Worm (Caenorhabditis elegans) whole organism, L3 larva: ENCODE data around the gene C14F11.4.
A peak's percentile ranks its signal among the peaks of the same experiment; 100 is the strongest.

Experiments
- aly-2 ChIP-seq: fragments of 150-350 bp; optimal IDR thresholded peaks from 2 replicates; lab custom pipeline; 2014; ENCODE audit warnings: missing biosample characterization, missing genetic modification characterization
- ama-1 ChIP-seq: fragments of 150-350 bp; optimal IDR thresholded peaks from 2 replicates; lab custom pipeline; 2018
- daf-12 ChIP-seq: fragments of 150-350 bp; optimal IDR thresholded peaks from 2 replicates; lab custom pipeline; 2014; ENCODE audit warnings: missing biosample characterization, missing genetic modification reagents, missing genetic modification characterization
- egl-27 ChIP-seq: sonication (generic microtip); optimal IDR thresholded peaks from 4 replicates; lab custom pipeline; 2017; ENCODE audit warnings: missing biosample characterization, missing genetic modification reagents, missing genetic modification characterization
- egl-5 ChIP-seq: fragments of 150-350 bp; optimal IDR thresholded peaks from 2 replicates; lab custom pipeline; 2017; ENCODE audit warnings: missing biosample characterization, missing genetic modification reagents, missing genetic modification characterization, inconsistent platforms
- elt-1 ChIP-seq: fragments of 150-350 bp; optimal IDR thresholded peaks from 2 replicates; lab custom pipeline; 2014; ENCODE audit warnings: missing biosample characterization, missing genetic modification characterization
- elt-2 ChIP-seq: sonication (generic microtip); optimal IDR thresholded peaks from 2 replicates; lab custom pipeline; 2016; ENCODE audit warnings: missing genetic modification reagents, mild to moderate bottlenecking, missing genetic modification characterization, missing compliant biosample characterization
- elt-3 ChIP-seq, 3 experiments: fragments of 150-350 bp in 1 of 3; sonication (generic microtip) in 2 of 3; optimal IDR thresholded peaks; 2 replicates in 2 of 3; 4 replicates in 1 of 3; lab custom pipeline; 2014 to 2017; ENCODE audit warnings: missing biosample characterization in 3 of 3, missing genetic modification characterization in 3 of 3
- eor-1 ChIP-seq, 2 experiments: fragments of 150-350 bp; optimal IDR thresholded peaks; 2 replicates each; lab custom pipeline; 2014 to 2018; ENCODE audit warnings: missing biosample characterization in 2 of 2, missing genetic modification characterization in 2 of 2
- fos-1 ChIP-seq: fragments of 150-350 bp; optimal IDR thresholded peaks from 2 replicates; lab custom pipeline; 2014; ENCODE audit warnings: missing biosample characterization, missing genetic modification characterization
- jun-1 ChIP-seq: fragments of 150-350 bp; optimal IDR thresholded peaks from 2 replicates; lab custom pipeline; 2014; ENCODE audit warnings: missing biosample characterization, missing genetic modification reagents, missing genetic modification characterization
- lsy-12 ChIP-seq: sonication (generic microtip); optimal IDR thresholded peaks from 2 replicates; lab custom pipeline; 2016; ENCODE audit warnings: mild to moderate bottlenecking, missing genetic modification characterization, missing compliant biosample characterization
- mdl-1 ChIP-seq: fragments of 150-350 bp; optimal IDR thresholded peaks from 2 replicates; lab custom pipeline; 2014; ENCODE audit warnings: missing biosample characterization, missing genetic modification characterization
- mml-1 ChIP-seq: fragments of 150-350 bp; sonication (generic microtip); optimal IDR thresholded peaks from 3 replicates; lab custom pipeline; 2014; ENCODE audit warnings: missing biosample characterization, missing genetic modification characterization
- nfya-1 ChIP-seq: sonication (generic microtip); optimal IDR thresholded peaks from 2 replicates; lab custom pipeline; 2017; ENCODE audit warnings: missing genetic modification characterization, mild to moderate bottlenecking, missing compliant biosample characterization, antibody characterized with exemption, moderate library complexity; ENCODE audit not compliant: insufficient read depth
- nhr-11 ChIP-seq: fragments of 150-350 bp; optimal IDR thresholded peaks from 2 replicates; lab custom pipeline; 2014; ENCODE audit warnings: missing biosample characterization, missing genetic modification characterization
- nhr-23 ChIP-seq: fragments of 150-350 bp; optimal IDR thresholded peaks from 2 replicates; lab custom pipeline; 2014; ENCODE audit warnings: missing biosample characterization, missing genetic modification reagents, missing genetic modification characterization
- nhr-237 ChIP-seq: fragments of 150-350 bp; optimal IDR thresholded peaks from 2 replicates; lab custom pipeline; 2014; ENCODE audit warnings: missing biosample characterization, missing genetic modification characterization
- nhr-25 ChIP-seq: sonication (generic microtip); optimal IDR thresholded peaks from 2 replicates; lab custom pipeline; 2017; ENCODE audit warnings: missing biosample characterization, missing genetic modification characterization
- nhr-28 ChIP-seq: fragments of 150-350 bp; optimal IDR thresholded peaks from 2 replicates; lab custom pipeline; 2014; ENCODE audit warnings: missing biosample characterization, missing genetic modification characterization
- nhr-43 ChIP-seq: sonication (generic microtip); optimal IDR thresholded peaks from 2 replicates; lab custom pipeline; 2016; ENCODE audit warnings: mild to moderate bottlenecking, missing genetic modification characterization, missing compliant biosample characterization; ENCODE audit not compliant: poor library complexity, severe bottlenecking
- nhr-76 ChIP-seq: fragments of 150-350 bp; sonication (generic microtip); optimal IDR thresholded peaks from 5 replicates; lab custom pipeline; 2014; ENCODE audit warnings: missing biosample characterization, missing genetic modification characterization
- nhr-77 ChIP-seq: fragments of 150-350 bp; optimal IDR thresholded peaks from 2 replicates; lab custom pipeline; 2014; ENCODE audit warnings: missing biosample characterization, missing genetic modification characterization
- pha-4 ChIP-seq: fragments of 150-350 bp; optimal IDR thresholded peaks from 2 replicates; lab custom pipeline; 2014; ENCODE audit warnings: missing biosample characterization, missing genetic modification reagents, missing genetic modification characterization
- pqm-1 ChIP-seq: fragments of 150-350 bp; optimal IDR thresholded peaks from 2 replicates; lab custom pipeline; 2017; ENCODE audit warnings: missing biosample characterization, missing genetic modification characterization, inconsistent platforms
- sea-2 ChIP-seq: fragments of 150-350 bp; sonication (generic microtip); optimal IDR thresholded peaks from 4 replicates; lab custom pipeline; 2014; ENCODE audit warnings: missing biosample characterization, missing genetic modification reagents, missing genetic modification characterization
- skn-1 ChIP-seq: fragments of 150-350 bp; optimal IDR thresholded peaks from 2 replicates; lab custom pipeline; 2014; ENCODE audit warnings: missing biosample characterization, missing genetic modification characterization
- tbx-2 ChIP-seq: sonication (generic microtip); optimal IDR thresholded peaks from 2 replicates; lab custom pipeline; 2016; ENCODE audit warnings: mild to moderate bottlenecking, missing genetic modification characterization, missing compliant biosample characterization
- zag-1 ChIP-seq: fragments of 150-350 bp; optimal IDR thresholded peaks from 2 replicates; lab custom pipeline; 2014; ENCODE audit warnings: missing biosample characterization, missing genetic modification characterization
- ztf-4 ChIP-seq: fragments of 150-350 bp; optimal IDR thresholded peaks from 2 replicates; lab custom pipeline; 2014; ENCODE audit warnings: missing biosample characterization, missing genetic modification characterization

C14F11.4 gene

DNA sequence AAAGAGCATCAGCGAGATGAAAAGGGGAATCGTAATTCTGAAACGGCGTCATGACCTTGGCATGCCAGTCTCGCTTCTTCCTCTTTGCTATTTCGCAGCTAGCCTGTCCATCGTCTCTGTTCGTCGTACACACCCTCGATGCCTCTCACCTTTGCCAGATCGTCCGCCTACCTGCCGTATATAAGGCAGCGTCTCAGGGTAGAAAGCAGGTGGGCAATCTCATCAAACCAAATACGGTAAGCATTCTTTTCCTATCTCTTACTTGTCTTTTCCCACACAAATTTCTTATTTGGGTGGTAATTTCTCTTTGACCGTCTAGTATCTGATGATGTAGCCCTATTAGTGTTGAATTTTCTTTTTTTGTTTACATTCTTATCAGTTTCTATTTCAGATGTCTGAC, 46.8 kb upstream of the C14F11.4 start, which contains the start of gene col-166:
TSS of gene col-166 (plus strand) at position 392 of the 400 bp plus-strand sequence.
- TF ChIP-seq ama-1 (lab: Kevin White, UChicago) (peak; percentile 53), nhr-25 (tag; lab: Kevin White, UChicago) (peak; percentile 92), nhr-43 (peak; percentile 43), egl-27 (tag; lab: Kevin White, UChicago) (no peak)

DNA sequence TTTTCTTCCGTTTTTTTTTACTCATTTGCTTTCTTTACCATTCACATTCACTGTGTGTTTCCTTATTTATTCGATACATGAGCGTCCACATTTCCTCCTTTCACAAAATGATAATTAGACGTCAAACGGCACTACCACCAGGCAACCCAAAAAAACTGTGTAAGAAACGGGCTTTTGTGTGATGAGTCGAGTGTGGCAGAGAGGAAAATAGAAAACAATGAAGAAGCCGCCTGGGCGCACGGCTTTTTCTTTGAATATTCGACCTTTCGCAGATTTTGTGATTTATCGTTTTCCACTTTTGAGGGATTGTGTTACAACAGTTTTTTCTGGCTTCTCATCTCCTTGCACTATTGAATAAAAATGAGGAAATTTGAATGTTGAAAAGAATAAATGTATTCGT, 45.4 kb upstream of the C14F11.4 start:
- TF ChIP-seq mml-1 (no peak), nfya-1 (tag; lab: Kevin White, UChicago) (peak; percentile 13), ama-1 (lab: Kevin White, UChicago) (peak; percentile 15), nhr-25 (tag; lab: Kevin White, UChicago) (peak; percentile 68)

DNA sequence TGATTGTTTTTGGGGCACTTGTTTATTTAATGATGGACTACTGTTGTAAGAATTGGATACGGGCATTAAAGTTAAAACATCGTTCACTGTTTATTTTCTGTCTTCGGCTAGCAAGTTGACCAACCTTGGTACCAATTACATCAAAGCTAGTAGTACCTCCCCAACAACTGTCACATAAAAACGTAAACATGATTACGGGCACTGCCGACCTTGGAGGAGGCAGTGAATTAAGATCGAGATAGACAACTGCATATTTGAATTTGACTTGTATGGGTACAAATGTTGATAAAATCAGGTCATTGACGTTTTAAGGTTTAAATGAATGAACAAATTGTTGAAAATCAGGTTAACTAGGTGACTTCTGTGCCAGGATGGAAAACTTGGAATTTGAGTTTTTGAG, 44.4 kb upstream of the C14F11.4 start:
- peak; percentile 18 for TF ChIP-seq nhr-23 (tag; lab: Kevin White, UChicago)
- no peak for TF ChIP-seq daf-12 (tag; lab: Kevin White, UChicago)
- TF ChIP-seq elt-1 (tag; lab: Kevin White, UChicago) = peak; percentile 53
- TF ChIP-seq pqm-1 (tag; lab: Kevin White, UChicago) = no peak
- TF ChIP-seq jun-1 (tag; lab: Kevin White, UChicago) = no peak
- no peak for TF ChIP-seq elt-2 (tag; lab: Kevin White, UChicago)
- TF ChIP-seq skn-1 (tag; lab: Kevin White, UChicago) = no peak
- TF ChIP-seq nhr-25 (tag; lab: Kevin White, UChicago) = peak; percentile 93

DNA sequence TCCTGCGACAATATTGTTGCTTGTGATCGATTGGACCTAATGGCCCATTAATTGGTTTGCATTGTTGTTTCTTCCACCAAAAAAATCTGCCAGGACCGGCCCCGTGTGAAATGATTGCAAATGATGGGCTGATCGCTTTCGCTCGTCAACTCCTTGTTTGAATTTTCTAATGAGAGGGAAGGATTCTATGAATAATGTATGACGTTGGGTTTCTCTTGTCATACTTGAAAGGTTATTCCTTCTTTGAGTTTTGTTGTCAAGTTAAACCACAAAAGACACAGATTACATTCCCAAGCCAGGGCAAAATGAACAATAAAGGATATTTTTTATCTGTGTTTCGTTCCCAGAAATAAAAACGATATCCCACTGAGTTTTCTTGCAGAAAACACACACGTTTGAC, 43.9 kb upstream of the C14F11.4 start:
- TF ChIP-seq nhr-25 (tag; lab: Kevin White, UChicago) (no peak), eor-1 (tag; optimal IDR thresholded peaks at IDR 0.05; lab: Kevin White, UChicago) (no peak), egl-5 (tag; lab: Kevin White, UChicago) (no peak), nfya-1 (tag; lab: Kevin White, UChicago) (no peak), fos-1 (no peak), aly-2 (tag; lab: Kevin White, UChicago) (no peak), skn-1 (tag; lab: Kevin White, UChicago) (no peak), elt-2 (tag; lab: Kevin White, UChicago) (no peak), tbx-2 (no peak), mml-1 (no peak), elt-1 (tag; lab: Kevin White, UChicago) (no peak), egl-27 (tag; lab: Kevin White, UChicago) (no peak), nhr-77 (no peak), ama-1 (lab: Kevin White, UChicago) (no peak), nhr-28 (tag; lab: Kevin White, UChicago) (no peak), zag-1 (tag; lab: Kevin White, UChicago) (no peak), nhr-237 (no peak), lsy-12 (no peak)
- TF ChIP-seq, all 47 proteins: peak for 0

DNA sequence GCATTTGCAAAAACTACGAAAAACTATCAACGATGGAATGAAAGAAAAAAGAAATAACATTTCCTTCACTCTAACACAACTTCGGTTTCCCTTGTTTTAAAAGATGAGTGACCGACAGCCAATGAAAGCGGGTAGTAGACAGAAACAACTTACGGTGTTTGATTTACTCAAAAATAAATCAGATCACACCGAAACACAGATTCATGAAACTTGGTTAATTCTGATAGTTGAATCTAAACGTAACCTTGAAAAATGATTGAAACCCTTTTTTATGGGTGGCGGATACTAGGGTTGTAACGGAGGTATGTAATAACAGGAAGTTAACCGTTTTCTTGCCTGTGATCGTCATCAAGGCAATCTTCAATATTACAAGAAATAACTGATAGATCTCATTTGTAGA, 42.5 kb upstream of the C14F11.4 start:
- no peak for TF ChIP-seq zag-1 (tag; lab: Kevin White, UChicago)
- TF ChIP-seq egl-5 (tag; lab: Kevin White, UChicago) = no peak
- peak; percentile 72 for TF ChIP-seq nhr-25 (tag; lab: Kevin White, UChicago)
- no peak for TF ChIP-seq ama-1 (lab: Kevin White, UChicago)
- TF ChIP-seq elt-3 (tag; optimal IDR thresholded peaks at IDR 0.05; lab: Kevin White, UChicago) = no peak
- peak; percentile 8 for TF ChIP-seq nfya-1 (tag; lab: Kevin White, UChicago)
- no peak for TF ChIP-seq nhr-11 (tag; lab: Kevin White, UChicago)
- TF ChIP-seq nhr-23 (tag; lab: Kevin White, UChicago) = peak; percentile 16

DNA sequence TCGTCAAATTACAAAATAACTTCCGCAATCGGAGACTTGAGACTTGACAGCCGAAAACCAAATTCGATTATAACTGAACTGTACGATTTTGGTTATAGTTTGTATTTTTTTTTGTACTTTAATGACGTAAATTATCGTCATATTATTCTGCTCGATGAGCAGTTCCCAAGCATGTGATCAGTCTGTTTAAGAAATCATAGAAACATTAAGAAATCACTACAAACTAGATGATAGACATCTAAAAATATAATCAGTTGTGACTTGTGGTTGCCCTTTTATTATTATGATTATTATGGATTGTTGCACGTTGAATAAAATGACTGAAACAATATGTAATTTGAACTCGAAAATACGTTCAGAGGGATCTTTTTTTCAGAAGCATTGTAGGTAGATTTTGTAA, 41.4 kb upstream of the C14F11.4 start:
- TF ChIP-seq nhr-76 (tag; lab: Kevin White, UChicago) (no peak), sea-2 (no peak), zag-1 (tag; lab: Kevin White, UChicago) (no peak), elt-3 (tag; optimal IDR thresholded peaks at IDR 0.05; lab: Kevin White, UChicago) (no peak), jun-1 (tag; lab: Kevin White, UChicago) (peak; percentile 27), skn-1 (tag; lab: Kevin White, UChicago) (peak; percentile 61), elt-2 (tag; lab: Kevin White, UChicago) (peak; percentile 80), mdl-1 (tag; lab: Kevin White, UChicago) (no peak), ztf-4 (no peak), nhr-77 (no peak), pqm-1 (tag; lab: Kevin White, UChicago) (peak; percentile 83), pha-4 (tag; lab: Kevin White, UChicago) (peak; percentile 27), aly-2 (tag; lab: Kevin White, UChicago) (no peak)
